Worm (Caenorhabditis elegans) whole organism, L3 larva: Measurements from ENCODE around the gene acs-12.

ENCODE experiments used
- R02D3.7 ChIP-seq: fragments of 150-350 bp; optimal IDR thresholded peaks from 2 replicates; lab custom pipeline; 2014; ENCODE audit warnings: missing biosample characterization, missing genetic modification characterization
- aly-2 ChIP-seq: fragments of 150-350 bp; optimal IDR thresholded peaks from 2 replicates; lab custom pipeline; 2014; ENCODE audit warnings: missing biosample characterization, missing genetic modification characterization
- ama-1 ChIP-seq: fragments of 150-350 bp; optimal IDR thresholded peaks from 2 replicates; lab custom pipeline; 2018
- ceh-82 ChIP-seq: fragments of 150-350 bp; optimal IDR thresholded peaks from 2 replicates; lab custom pipeline; 2014; ENCODE audit warnings: missing biosample characterization, missing genetic modification characterization
- ceh-9 ChIP-seq: sonication (generic microtip); optimal IDR thresholded peaks from 2 replicates; lab custom pipeline; 2018; ENCODE audit warnings: missing biosample characterization, missing genetic modification characterization
- egl-27 ChIP-seq: sonication (generic microtip); optimal IDR thresholded peaks from 4 replicates; lab custom pipeline; 2017; ENCODE audit warnings: missing biosample characterization, missing genetic modification reagents, missing genetic modification characterization
- egl-5 ChIP-seq: fragments of 150-350 bp; optimal IDR thresholded peaks from 2 replicates; lab custom pipeline; 2017; ENCODE audit warnings: missing biosample characterization, missing genetic modification reagents, missing genetic modification characterization, inconsistent platforms
- elt-2 ChIP-seq: sonication (generic microtip); optimal IDR thresholded peaks from 2 replicates; lab custom pipeline; 2016; ENCODE audit warnings: missing genetic modification reagents, mild to moderate bottlenecking, missing genetic modification characterization, missing compliant biosample characterization
- fkh-10 ChIP-seq: sonication (generic microtip); optimal IDR thresholded peaks from 2 replicates; lab custom pipeline; 2017; ENCODE audit warnings: missing biosample characterization, missing genetic modification reagents, missing genetic modification characterization
- fkh-2 ChIP-seq: fragments of 150-350 bp; optimal IDR thresholded peaks from 2 replicates; lab custom pipeline; 2014; ENCODE audit warnings: missing biosample characterization, missing genetic modification reagents, missing genetic modification characterization
- fos-1 ChIP-seq: fragments of 150-350 bp; optimal IDR thresholded peaks from 2 replicates; lab custom pipeline; 2014; ENCODE audit warnings: missing biosample characterization, missing genetic modification characterization
- hmg-11 ChIP-seq: sonication (generic microtip); optimal IDR thresholded peaks from 2 replicates; lab custom pipeline; 2016; ENCODE audit warnings: missing genetic modification characterization, missing compliant biosample characterization
- lin-39 ChIP-seq: fragments of 150-350 bp; optimal IDR thresholded peaks from 2 replicates; lab custom pipeline; 2018; ENCODE audit warnings: missing biosample characterization, missing genetic modification reagents, missing genetic modification characterization
- mdl-1 ChIP-seq: fragments of 150-350 bp; optimal IDR thresholded peaks from 2 replicates; lab custom pipeline; 2014; ENCODE audit warnings: missing biosample characterization, missing genetic modification characterization
- mml-1 ChIP-seq: fragments of 150-350 bp; sonication (generic microtip); optimal IDR thresholded peaks from 3 replicates; lab custom pipeline; 2014; ENCODE audit warnings: missing biosample characterization, missing genetic modification characterization
- nfya-1 ChIP-seq: sonication (generic microtip); optimal IDR thresholded peaks from 2 replicates; lab custom pipeline; 2017; ENCODE audit warnings: missing genetic modification characterization, mild to moderate bottlenecking, missing compliant biosample characterization, antibody characterized with exemption, moderate library complexity; ENCODE audit not compliant: insufficient read depth
- nhr-11 ChIP-seq: fragments of 150-350 bp; optimal IDR thresholded peaks from 2 replicates; lab custom pipeline; 2014; ENCODE audit warnings: missing biosample characterization, missing genetic modification characterization
- nhr-12 ChIP-seq: fragments of 150-350 bp; optimal IDR thresholded peaks from 2 replicates; lab custom pipeline; 2014; ENCODE audit warnings: missing biosample characterization, missing genetic modification characterization
- nhr-237 ChIP-seq: fragments of 150-350 bp; optimal IDR thresholded peaks from 2 replicates; lab custom pipeline; 2014; ENCODE audit warnings: missing biosample characterization, missing genetic modification characterization
- nhr-25 ChIP-seq: sonication (generic microtip); optimal IDR thresholded peaks from 2 replicates; lab custom pipeline; 2017; ENCODE audit warnings: missing biosample characterization, missing genetic modification characterization
- nhr-28 ChIP-seq: fragments of 150-350 bp; optimal IDR thresholded peaks from 2 replicates; lab custom pipeline; 2014; ENCODE audit warnings: missing biosample characterization, missing genetic modification characterization
- pha-4 ChIP-seq: fragments of 150-350 bp; optimal IDR thresholded peaks from 2 replicates; lab custom pipeline; 2014; ENCODE audit warnings: missing biosample characterization, missing genetic modification reagents, missing genetic modification characterization
- pqm-1 ChIP-seq: fragments of 150-350 bp; optimal IDR thresholded peaks from 2 replicates; lab custom pipeline; 2017; ENCODE audit warnings: missing biosample characterization, missing genetic modification characterization, inconsistent platforms
- sea-2 ChIP-seq: fragments of 150-350 bp; sonication (generic microtip); optimal IDR thresholded peaks from 4 replicates; lab custom pipeline; 2014; ENCODE audit warnings: missing biosample characterization, missing genetic modification reagents, missing genetic modification characterization
- skn-1 ChIP-seq: fragments of 150-350 bp; optimal IDR thresholded peaks from 2 replicates; lab custom pipeline; 2014; ENCODE audit warnings: missing biosample characterization, missing genetic modification characterization
- snpc-4 ChIP-seq: fragments of 150-350 bp; optimal IDR thresholded peaks from 2 replicates; lab custom pipeline; 2014; ENCODE audit warnings: missing biosample characterization, missing genetic modification characterization
- tbx-2 ChIP-seq: sonication (generic microtip); optimal IDR thresholded peaks from 2 replicates; lab custom pipeline; 2016; ENCODE audit warnings: mild to moderate bottlenecking, missing genetic modification characterization, missing compliant biosample characterization
- unc-39 ChIP-seq: sonication (generic microtip); optimal IDR thresholded peaks from 4 replicates; lab custom pipeline; 2017; ENCODE audit warnings: missing biosample characterization, missing genetic modification characterization
- unc-62 ChIP-seq: fragments of 150-350 bp; sonication (generic microtip); optimal IDR thresholded peaks from 4 replicates; lab custom pipeline; 2014; ENCODE audit warnings: missing biosample characterization, missing genetic modification reagents, missing genetic modification characterization
- zag-1 ChIP-seq: fragments of 150-350 bp; optimal IDR thresholded peaks from 2 replicates; lab custom pipeline; 2014; ENCODE audit warnings: missing biosample characterization, missing genetic modification characterization

Gene acs-12

DNA sequence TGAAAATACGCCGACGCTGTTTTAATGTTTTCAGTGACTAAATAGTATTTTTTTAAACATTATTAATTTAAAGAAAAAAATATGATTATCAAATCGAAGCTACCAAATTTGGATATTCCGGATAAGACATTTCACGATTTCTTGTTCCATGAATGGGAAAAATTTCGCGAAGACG is at the start of gene acs-12:
acs-12 (plus strand) TSS at position 76 of the 175 bp plus-strand sequence.
- TF ChIP-seq sea-2 (no peak), nhr-12 (tag; lab: Kevin White, UChicago) (no peak), fkh-10 (no peak)

DNA sequence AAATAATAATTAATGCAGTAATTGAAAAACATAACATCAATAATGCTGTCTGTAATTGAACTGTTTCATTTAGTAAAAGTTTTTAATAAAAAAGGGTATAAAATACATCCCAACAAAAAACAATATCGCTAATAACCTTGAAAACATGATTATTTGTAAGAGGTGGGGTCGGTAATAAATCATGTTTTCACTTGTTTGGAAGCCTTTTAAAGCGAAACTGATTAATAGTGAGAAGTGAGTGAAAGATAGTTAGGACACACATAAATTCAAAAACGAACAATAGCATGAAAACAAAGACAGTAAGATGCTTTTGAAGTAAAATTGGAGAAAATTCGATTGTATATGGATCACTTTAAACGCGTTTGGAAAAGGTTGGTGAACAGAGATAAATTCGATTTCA is 42.9 kb upstream of the acs-12 start, which contains the start of gene try-4:
try-4 (minus strand) TSS at position 74 of the 400 bp plus-strand sequence.
- TF ChIP-seq nhr-25 (peak; percentile 55), nhr-237 (tag; lab: Kevin White, UChicago) (no peak)

- TF ChIP-seq fkh-2 (tag; lab: Kevin White, UChicago) (no peak), nhr-12 (tag; lab: Kevin White, UChicago) (no peak), nhr-237 (tag; lab: Kevin White, UChicago) (no peak), tbx-2 (no peak), pqm-1 (no peak), nhr-28 (tag; lab: Kevin White, UChicago) (no peak)
These were observed 41.3 kb upstream of the acs-12 start, which contains the start of gene twk-35 for ce11 chrV:20862681-20863080. TSS of gene twk-35 (plus strand) at chrV:20862981.

- TF ChIP-seq pqm-1, result peak; percentile 39
- TF ChIP-seq pha-4, result no peak
- peak; percentile 81 for TF ChIP-seq elt-2
These were observed 37.6 kb upstream of the acs-12 start for ce11 chrV:20866406-20866805.

ce11 chrV:20868329-20868728 is 35.6 kb upstream of the acs-12 start, which contains the start of gene F31D4.8:
TSS of gene F31D4.8 (minus strand) at chrV:20868429.
- TF ChIP-seq fkh-2 (tag; lab: Kevin White, UChicago), result no peak
- TF ChIP-seq pha-4, result peak; percentile 8
- no peak for TF ChIP-seq elt-2
- TF ChIP-seq, all 47 proteins: peak for 1

DNA sequence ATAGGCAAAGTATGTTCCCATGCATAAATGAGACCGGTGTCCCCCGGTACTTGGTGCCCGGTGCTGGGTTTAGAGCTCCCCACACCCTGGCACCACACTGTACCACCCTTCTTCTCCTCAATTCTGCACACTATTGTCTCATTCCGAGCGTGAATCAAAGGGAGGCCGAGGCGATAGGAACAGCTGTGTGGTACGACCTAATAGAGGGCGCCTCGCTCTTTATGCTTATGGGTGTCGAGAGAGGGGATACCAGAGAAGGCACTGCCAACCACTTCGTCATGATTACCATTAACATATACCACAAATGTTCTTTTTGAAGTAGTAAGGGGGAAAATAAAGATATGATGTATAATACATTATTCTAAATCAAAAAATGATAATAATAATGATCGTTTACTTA is 33.3 kb upstream of the acs-12 start:
- TF ChIP-seq pqm-1, result no peak
- TF ChIP-seq R02D3.7 (tag; lab: Kevin White, UChicago), result no peak
- no peak for TF ChIP-seq mdl-1 (tag; lab: Kevin White, UChicago)
- no peak for TF ChIP-seq zag-1 (tag; lab: Kevin White, UChicago)
- TF ChIP-seq nhr-25, result no peak
- no peak for TF ChIP-seq ceh-82 (tag; lab: Kevin White, UChicago)
- no peak for TF ChIP-seq skn-1 (tag; lab: Kevin White, UChicago)
- TF ChIP-seq snpc-4 (tag; lab: Kevin White, UChicago), result no peak
- TF ChIP-seq mml-1 (tag; lab: Kevin White, UChicago), result no peak
- TF ChIP-seq tbx-2, result no peak
- no peak for TF ChIP-seq nhr-12 (tag; lab: Kevin White, UChicago)
- no peak for TF ChIP-seq fos-1
- no peak for TF ChIP-seq fkh-2 (tag; lab: Kevin White, UChicago)
- TF ChIP-seq unc-39 (tag; lab: Kevin White, UChicago), result no peak
- TF ChIP-seq nhr-11, result no peak
- TF ChIP-seq lin-39 (tag; lab: Kevin White, UChicago), result no peak
- TF ChIP-seq unc-62 (GFP tag; lab: Kevin White, UChicago), result no peak
- TF ChIP-seq nhr-28 (tag; lab: Kevin White, UChicago), result no peak
- no peak for TF ChIP-seq pha-4
- TF ChIP-seq sea-2, result no peak
- TF ChIP-seq, all 47 proteins: peak for 0

ce11 chrV:20871194-20871593 is 32.8 kb upstream of the acs-12 start:
- TF ChIP-seq ama-1 (lab: Kevin White, UChicago) (no peak), pqm-1 (no peak)

- TF ChIP-seq nhr-237 (tag; lab: Kevin White, UChicago) (no peak), aly-2 (tag; lab: Kevin White, UChicago) (no peak), ceh-9 (tag; lab: Kevin White, UChicago) (no peak), nfya-1 (tag; lab: Kevin White, UChicago) (peak; percentile 20), fkh-10 (peak; percentile 81), hmg-11 (peak; percentile 45), egl-5 (tag; lab: Kevin White, UChicago) (no peak), egl-27 (no peak)
- TF ChIP-seq, all 47 proteins: peak for 3
These were observed 30.8 kb upstream of the acs-12 start for ce11 chrV:20873144-20873543.
